Fruit fly (Drosophila melanogaster) whole organism, embryonic: ENCODE measurements around the gene OtopLb.

Experiments
- Antp ChIP-seq: fragments of 200-800 bp; sonication (Bioruptor generic); optimal IDR thresholded peaks from 3 replicates; lab custom pipeline; 2016; ENCODE audit warnings: missing biosample characterization, missing genetic modification characterization
- Atf3 ChIP-seq: fragments of 200-800 bp; sonication (Bioruptor generic); optimal IDR thresholded peaks from 3 replicates; lab custom pipeline; 2016; ENCODE audit warnings: missing biosample characterization, missing genetic modification characterization
- CG12071 ChIP-seq: fragments of 200-800 bp; sonication (Bioruptor generic); optimal IDR thresholded peaks from 3 replicates; lab custom pipeline; 2018; ENCODE audit warnings: missing biosample characterization, mild to moderate bottlenecking, missing genetic modification characterization
- CG1233 ChIP-seq: fragments of 200-800 bp; sonication (Bioruptor generic); optimal IDR thresholded peaks from 4 replicates; lab custom pipeline; 2018; ENCODE audit warnings: missing biosample characterization, mild to moderate bottlenecking, missing genetic modification characterization
- CG12659 ChIP-seq: fragments of 200-800 bp; sonication (Bioruptor generic); optimal IDR thresholded peaks from 3 replicates; lab custom pipeline; 2017; ENCODE audit warnings: mild to moderate bottlenecking, missing biosample characterization, missing genetic modification reagents, missing genetic modification characterization
- CG13424 ChIP-seq: fragments of 200-800 bp; sonication (Bioruptor generic); optimal IDR thresholded peaks from 2 replicates; lab custom pipeline; 2019; ENCODE audit warnings: missing biosample characterization, mild to moderate bottlenecking, missing genetic modification characterization, moderate library complexity
- CG13894 ChIP-seq: fragments of 200-800 bp; sonication (Bioruptor generic); optimal IDR thresholded peaks from 3 replicates; lab custom pipeline; 2018; ENCODE audit warnings: missing biosample characterization, mild to moderate bottlenecking, missing genetic modification characterization, moderate library complexity
- CG1602 ChIP-seq: fragments of 200-800 bp; sonication (Bioruptor generic); optimal IDR thresholded peaks from 3 replicates; lab custom pipeline; 2016; ENCODE audit warnings: missing biosample characterization, missing genetic modification characterization
- CG17361 ChIP-seq: fragments of 200-800 bp; sonication (Bioruptor generic); IDR thresholded peaks from 3 replicates; pipeline ENCODE4 v1.3.6; 2022; ENCODE audit warnings: missing biosample characterization, missing genetic modification characterization
- CG17385 ChIP-seq: fragments of 200-800 bp; sonication (Bioruptor generic); optimal IDR thresholded peaks from 3 replicates; lab custom pipeline; 2018; ENCODE audit warnings: missing biosample characterization, mild to moderate bottlenecking, missing genetic modification characterization
- CG17568 ChIP-seq: fragments of 200-800 bp; sonication (Bioruptor generic); optimal IDR thresholded peaks from 2 replicates; lab custom pipeline; 2018; ENCODE audit warnings: missing biosample characterization, mild to moderate bottlenecking, missing genetic modification characterization, moderate library complexity
- CG2678 ChIP-seq: fragments of 200-800 bp; sonication (Bioruptor generic); optimal IDR thresholded peaks from 3 replicates; lab custom pipeline; 2019; ENCODE audit warnings: missing biosample characterization, mild to moderate bottlenecking, missing genetic modification characterization, moderate library complexity
- CG31365 ChIP-seq: fragments of 200-800 bp; sonication (Bioruptor generic); optimal IDR thresholded peaks from 2 replicates; lab custom pipeline; 2018; ENCODE audit warnings: missing biosample characterization, mild to moderate bottlenecking, missing genetic modification characterization
- CG3726 ChIP-seq: fragments of 200-800 bp; sonication (Bioruptor generic); IDR thresholded peaks from 3 replicates; pipeline ENCODE4, ENCODE4 v1.3.6; 2022; ENCODE audit warnings: missing biosample characterization, missing genetic modification characterization
- CG7372 ChIP-seq: fragments of 200-800 bp; sonication (Bioruptor generic); IDR thresholded peaks from 2 replicates; pipeline ENCODE4 v1.3.6; 2022; ENCODE audit warnings: missing biosample characterization, missing genetic modification characterization
- CG7987 ChIP-seq: fragments of 200-800 bp; sonication (Bioruptor generic); optimal IDR thresholded peaks from 2 replicates; lab custom pipeline; 2018; ENCODE audit warnings: missing biosample characterization, mild to moderate bottlenecking, missing genetic modification characterization, moderate library complexity
- CG8359 ChIP-seq: fragments of 200-800 bp; sonication (Bioruptor generic); optimal IDR thresholded peaks from 2 replicates; lab custom pipeline; 2017; ENCODE audit warnings: missing biosample characterization, mild to moderate bottlenecking, missing genetic modification characterization, borderline replicate concordance
- CHES-1-like ChIP-seq: fragments of 200-800 bp; sonication (Bioruptor generic); optimal IDR thresholded peaks from 2 replicates; lab custom pipeline; 2016; ENCODE audit warnings: missing biosample characterization, missing genetic modification characterization
- Dip3 ChIP-seq: fragments of 200-800 bp; sonication (Bioruptor generic); optimal IDR thresholded peaks from 3 replicates; lab custom pipeline; 2016; ENCODE audit warnings: missing biosample characterization, missing genetic modification characterization
- Dll ChIP-seq: fragments of 200-800 bp; sonication (Bioruptor generic); IDR thresholded peaks from 4 replicates; pipeline ENCODE4 v1.3.6; 2022; ENCODE audit warnings: missing biosample characterization, missing genetic modification characterization; ENCODE audit not compliant: partially characterized antibody
- Fer3 ChIP-seq: fragments of 200-800 bp; sonication (Bioruptor generic); optimal IDR thresholded peaks from 2 replicates; lab custom pipeline; 2018; ENCODE audit warnings: missing biosample characterization, mild to moderate bottlenecking, missing genetic modification characterization, moderate library complexity
- NFAT ChIP-seq: fragments of 200-800 bp; sonication (Bioruptor generic); IDR thresholded peaks from 2 replicates; pipeline ENCODE4 v1.3.6; 2022; ENCODE audit warnings: missing biosample characterization, missing genetic modification characterization
- Oaz ChIP-seq: fragments of 200-800 bp; sonication (Bioruptor generic); IDR thresholded peaks from 2 replicates; pipeline ENCODE4 v1.3.6; 2022; ENCODE audit warnings: missing biosample characterization, missing genetic modification characterization
- Optix ChIP-seq: fragments of 200-800 bp; sonication (Bioruptor generic); IDR thresholded peaks from 3 replicates; pipeline ENCODE4 v1.3.6; 2022; ENCODE audit warnings: missing biosample characterization, missing genetic modification characterization
- Ravus ChIP-seq: fragments of 200-800 bp; sonication (Bioruptor generic); IDR thresholded peaks from 2 replicates; pipeline ENCODE4 v1.3.6; 2022; ENCODE audit warnings: missing biosample characterization, missing genetic modification characterization
- Sox102F ChIP-seq: fragments of 200-800 bp; sonication (Bioruptor generic); optimal IDR thresholded peaks from 2 replicates; lab custom pipeline; 2018; ENCODE audit warnings: missing biosample characterization, mild to moderate bottlenecking, missing genetic modification characterization, moderate library complexity
- Vsx1 ChIP-seq: fragments of 200-800 bp; sonication (Bioruptor generic); optimal IDR thresholded peaks from 2 replicates; lab custom pipeline; 2017; ENCODE audit warnings: missing biosample characterization, mild to moderate bottlenecking, missing genetic modification characterization, missing genetic modification reagents
- ac ChIP-seq: fragments of 200-800 bp; sonication (Bioruptor generic); optimal IDR thresholded peaks from 3 replicates; lab custom pipeline; 2017; ENCODE audit warnings: missing biosample characterization, mild to moderate bottlenecking, missing genetic modification characterization
- crp ChIP-seq, 2 experiments: fragments of 200-800 bp; sonication (Bioruptor generic); optimal IDR thresholded peaks; 2 replicates in 1 of 2; 3 replicates in 1 of 2; lab custom pipeline; 2017; ENCODE audit warnings: missing biosample characterization in 2 of 2, missing genetic modification characterization in 2 of 2, mild to moderate bottlenecking in 1 of 2, moderate library complexity in 1 of 2
- cwo ChIP-seq: fragments of 200-800 bp; sonication (Bioruptor generic); optimal IDR thresholded peaks from 3 replicates; lab custom pipeline; 2017; ENCODE audit warnings: missing biosample characterization, missing genetic modification characterization, mild to moderate bottlenecking, moderate library complexity, missing genetic modification reagents
- exex ChIP-seq: fragments of 200-800 bp; sonication (Bioruptor generic); optimal IDR thresholded peaks from 4 replicates; lab custom pipeline; 2018; ENCODE audit warnings: missing biosample characterization, mild to moderate bottlenecking, missing genetic modification characterization, moderate library complexity
- fd64A ChIP-seq: fragments of 200-800 bp; sonication (Bioruptor generic); optimal IDR thresholded peaks from 3 replicates; lab custom pipeline; 2018; ENCODE audit warnings: missing biosample characterization, mild to moderate bottlenecking, missing genetic modification characterization
- fd96Cb ChIP-seq: fragments of 200-800 bp; sonication (Bioruptor generic); optimal IDR thresholded peaks from 2 replicates; lab custom pipeline; 2018; ENCODE audit warnings: missing biosample characterization, mild to moderate bottlenecking, missing genetic modification characterization, moderate library complexity
- grn ChIP-seq: fragments of 200-800 bp; sonication (Bioruptor generic); optimal IDR thresholded peaks from 3 replicates; lab custom pipeline; 2017; ENCODE audit warnings: missing biosample characterization, missing genetic modification characterization
- h ChIP-seq: fragments of >200 bp; optimal IDR thresholded peaks from 2 replicates; lab custom pipeline; 2017
- luna ChIP-seq: fragments of 200-800 bp; sonication (Bioruptor generic); optimal IDR thresholded peaks from 2 replicates; lab custom pipeline; 2016; ENCODE audit warnings: missing biosample characterization, missing genetic modification characterization
- odd ChIP-seq: fragments of 200-800 bp; sonication (Bioruptor generic); optimal IDR thresholded peaks from 2 replicates; lab custom pipeline; 2017; ENCODE audit warnings: missing biosample characterization, mild to moderate bottlenecking, missing genetic modification characterization
- pzg ChIP-seq: fragments of 200-800 bp; sonication (Bioruptor generic); optimal IDR thresholded peaks from 3 replicates; lab custom pipeline; 2018; ENCODE audit warnings: missing biosample characterization, mild to moderate bottlenecking, missing genetic modification characterization, moderate library complexity
- schlank ChIP-seq: fragments of 200-800 bp; sonication (Bioruptor generic); optimal IDR thresholded peaks from 2 replicates; lab custom pipeline; 2018; ENCODE audit warnings: missing biosample characterization, mild to moderate bottlenecking, missing genetic modification characterization
- scrt ChIP-seq: fragments of 200-800 bp; sonication (Bioruptor generic); optimal IDR thresholded peaks from 2 replicates; lab custom pipeline; 2018; ENCODE audit warnings: missing biosample characterization, mild to moderate bottlenecking, missing genetic modification characterization, moderate library complexity
- sima ChIP-seq: fragments of 200-800 bp; sonication (Bioruptor generic); optimal IDR thresholded peaks from 2 replicates; lab custom pipeline; 2016; ENCODE audit warnings: missing biosample characterization, missing genetic modification characterization
- vvl ChIP-seq: fragments of 200-800 bp; sonication (Bioruptor generic); IDR thresholded peaks from 2 replicates; pipeline ENCODE4 v1.3.6; 2022; ENCODE audit warnings: missing biosample characterization, missing genetic modification characterization
- zen ChIP-seq: fragments of 200-800 bp; sonication (Bioruptor generic); optimal IDR thresholded peaks from 3 replicates; lab custom pipeline; 2018; ENCODE audit warnings: missing biosample characterization, mild to moderate bottlenecking, missing genetic modification characterization, moderate library complexity
- zen2 ChIP-seq: fragments of 200-800 bp; sonication (Bioruptor generic); IDR thresholded peaks from 3 replicates; pipeline ENCODE4 v1.3.6; 2022; ENCODE audit warnings: missing biosample characterization, missing genetic modification characterization; ENCODE audit not compliant: partially characterized antibody
- zfh2 ChIP-seq: fragments of 200-800 bp; sonication (Bioruptor generic); optimal IDR thresholded peaks from 2 replicates; lab custom pipeline; 2016; ENCODE audit warnings: missing biosample characterization, missing genetic modification characterization

The OtopLb gene

dm6 chr2L:3280484-3280993 lies at the start of gene OtopLb (continued):
- TF ChIP-seq grn (GFP tag; lab: Kevin White, UChicago) (peak; percentile 90), CG8359 (GFP tag; lab: Kevin White, UChicago) (peak; percentile 10), scrt (GFP tag; lab: Kevin White, UChicago) (peak; percentile 30), CG17568 (GFP tag; lab: Kevin White, UChicago) (peak; percentile 53), CG7987 (GFP tag; lab: Kevin White, UChicago) (peak; percentile 64), CG31365 (tag; lab: Kevin White, UChicago) (peak; percentile 34), CG2678 (tag; lab: Kevin White, UChicago) (peak; percentile 62), Vsx1 (GFP tag; lab: Kevin White, UChicago) (peak; percentile 53), fd96Cb (tag; lab: Kevin White, UChicago) (no peak), CG12659 (GFP tag; lab: Kevin White, UChicago) (peak; percentile 21), schlank (tag; lab: Kevin White, UChicago) (peak; percentile 45), CG7372 (GFP tag; lab: Robert Waterston, UW) (no peak), CG12071 (GFP tag; lab: Kevin White, UChicago) (peak; percentile 71), CG17385 (GFP tag; lab: Kevin White, UChicago) (peak; percentile 10), Fer3 (tag; lab: Kevin White, UChicago) (peak; percentile 34)

- TF ChIP-seq Fer3 (tag; lab: Kevin White, UChicago) (no peak), Dip3 (GFP tag; lab: Kevin White, UChicago) (no peak), Dll (no peak), CG3726 (GFP tag; lab: Robert Waterston, UW) (no peak), ac (GFP tag; lab: Kevin White, UChicago) (no peak), crp (GFP tag; optimal IDR thresholded peaks at IDR 0.05; lab: Kevin White, UChicago) (no peak), Ravus (GFP tag; lab: Robert Waterston, UW) (no peak), sima (no peak), CG17361 (GFP tag; lab: Robert Waterston, UW) (no peak), vvl (GFP tag; lab: Robert Waterston, UW) (no peak), Sox102F (GFP tag; lab: Kevin White, UChicago) (no peak), NFAT (GFP tag; lab: Robert Waterston, UW) (no peak), CG13424 (tag; lab: Kevin White, UChicago) (no peak), zen (tag; lab: Kevin White, UChicago) (no peak), Optix (no peak), luna (GFP tag; lab: Kevin White, UChicago) (no peak), odd (GFP tag; lab: Kevin White, UChicago) (no peak), pzg (GFP tag; lab: Kevin White, UChicago) (no peak)
- TF ChIP-seq, all 482 proteins: peak for 0
Measured at dm6 chr2L:3327603-3328002, 47.3 kb upstream of the OtopLb start, which contains the start of gene CG33282. CG33282 (plus strand) TSS chr2L:3327903.

dm6 chr2L:3323319-3324287 lies 43.3 kb upstream of the OtopLb start, which contains the start of gene CG33281:
CG33281 (plus strand) TSS chr2L:3324237.
- no peak for TF ChIP-seq CHES-1-like (GFP tag; lab: Kevin White, UChicago)
- no peak for TF ChIP-seq Oaz
- TF ChIP-seq Atf3 (GFP tag; lab: Kevin White, UChicago): no peak
- peak; percentile 70 for TF ChIP-seq fd64A
- TF ChIP-seq CG1602 (GFP tag; lab: Kevin White, UChicago): no peak
- TF ChIP-seq zen2: no peak
- TF ChIP-seq exex (tag; lab: Kevin White, UChicago): peak; percentile 35
- TF ChIP-seq Antp (GFP tag; lab: Kevin White, UChicago): no peak
- TF ChIP-seq CG13894 (tag; lab: Kevin White, UChicago): peak; percentile 81
- peak; percentile 84 for TF ChIP-seq cwo (GFP tag; lab: Kevin White, UChicago)
- no peak for TF ChIP-seq zfh2 (GFP tag; lab: Kevin White, UChicago)
- TF ChIP-seq CG31365 (tag; lab: Kevin White, UChicago): peak; percentile 56
- peak; percentile 48 for TF ChIP-seq CG1233 (GFP tag; lab: Kevin White, UChicago)
- TF ChIP-seq h (lab: Kevin White, UChicago): no peak
